Fruit fly (Drosophila melanogaster) whole organism: Measurements from ENCODE around the gene repo.

Source experiments
- psq ChIP-seq: fragments of >200 bp; optimal IDR thresholded peaks from 2 replicates; lab custom pipeline; 2017
- usp ChIP-seq: fragments of >200 bp; optimal IDR thresholded peaks from 2 replicates; lab custom pipeline; 2017; ENCODE audit warnings: missing biosample characterization, missing genetic modification characterization, mixed read lengths

dm6 chr3R:18245044-18245596 is 9.1 kb downstream of the repo start:
- no peak for TF ChIP-seq usp
- no peak for TF ChIP-seq psq
